Worm (Caenorhabditis elegans): ENCODE measurements around the gene DH11.5.

DNA sequence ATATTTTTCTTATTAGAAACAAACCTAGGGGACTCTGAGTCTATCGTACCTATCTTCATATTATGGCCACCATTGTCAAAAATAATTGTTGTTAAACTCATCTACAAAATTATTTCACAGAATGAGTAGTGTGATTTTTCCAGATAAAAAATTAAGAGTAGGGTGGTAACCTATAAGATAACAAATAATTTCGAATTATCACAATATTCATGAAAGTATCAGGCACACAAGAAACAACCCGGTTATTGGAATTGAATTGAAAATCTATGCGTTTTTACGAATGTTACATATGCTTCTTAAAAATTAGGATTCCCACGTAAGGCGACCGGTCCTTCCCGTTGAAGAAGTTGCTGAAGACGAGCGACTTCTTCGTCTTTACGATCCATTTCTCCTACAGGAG, 60.8 kb downstream of the DH11.5 start, which contains the start of gene arp-6:
- no peak for TF ChIP-seq ama-1 (optimal IDR thresholded peaks at IDR 0.05)
- TF ChIP-seq flt-1 (GFP tag; IDR thresholded peaks at IDR 0.05) = no peak
- no peak for TF ChIP-seq ceh-13 (GFP tag; optimal IDR thresholded peaks at IDR 0.05)

Measured in whole organism, early embryonic.